Worm (Caenorhabditis elegans) whole organism, L1 larva: ENCODE data around the gene clec-118.
A peak's percentile ranks its signal among the peaks of the same experiment; 100 is the strongest.

Experiments used
- alr-1 ChIP-seq: fragments of 200-800 bp; sonication (Bioruptor generic); optimal IDR thresholded peaks from 2 replicates; lab custom pipeline; 2018; ENCODE audit warnings: borderline replicate concordance, mild to moderate bottlenecking, missing genetic modification characterization, missing compliant biosample characterization
- mep-1 ChIP-seq: fragments of 150-350 bp; optimal IDR thresholded peaks from 2 replicates; lab custom pipeline; 2014; ENCODE audit warnings: missing biosample characterization, missing genetic modification characterization
- nhr-11 ChIP-seq: fragments of 150-350 bp; optimal IDR thresholded peaks from 2 replicates; lab custom pipeline; 2014; ENCODE audit warnings: missing biosample characterization, missing genetic modification characterization

- TF ChIP-seq nhr-11 (tag; lab: Kevin White, UChicago) (peak; percentile 26), mep-1 (peak; percentile 87), alr-1 (tag; lab: Kevin White, UChicago) (no peak)
Measured at ce11 chrII:602969-603368, 9.3 kb downstream of the clec-118 start.
